Worm (Caenorhabditis elegans): ENCODE results near the gene Y46G5A.7.

DNA sequence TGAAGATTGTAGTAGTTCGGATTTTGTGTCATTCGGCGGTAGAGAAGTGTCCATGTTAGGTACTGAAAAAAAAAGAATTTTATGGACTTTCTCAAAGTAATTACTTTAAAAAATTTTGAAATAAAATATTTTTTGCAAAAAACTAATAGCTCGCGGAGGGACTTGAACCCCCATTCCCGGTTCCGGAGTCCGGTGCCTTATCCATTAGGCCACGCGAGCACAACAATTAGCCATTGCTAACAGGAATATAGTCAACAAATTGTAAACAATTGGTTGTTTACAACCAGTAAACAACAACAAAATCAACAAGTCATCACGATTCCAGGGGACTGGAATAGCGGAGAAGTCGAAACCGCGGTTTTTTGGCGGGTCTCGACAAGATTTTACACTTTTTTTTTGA, 27.5 kb downstream of the Y46G5A.7 start:
- no peak for TF ChIP-seq egl-27 (tag; optimal IDR thresholded peaks at IDR 0.05)
- no peak for TF ChIP-seq pqm-1 (tag; optimal IDR thresholded peaks at IDR 0.05)
- no peak for TF ChIP-seq ceh-82 (tag; optimal IDR thresholded peaks at IDR 0.05)
- TF ChIP-seq mdl-1 (tag; optimal IDR thresholded peaks at IDR 0.05), result no peak
- TF ChIP-seq sea-2 (GFP tag; optimal IDR thresholded peaks at IDR 0.05), result no peak
- no peak for TF ChIP-seq unc-62 (GFP tag; optimal IDR thresholded peaks at IDR 0.05)
- no peak for TF ChIP-seq zag-1 (tag; optimal IDR thresholded peaks at IDR 0.05)
- no peak for TF ChIP-seq pha-4 (tag; optimal IDR thresholded peaks at IDR 0.05)
- TF ChIP-seq nhr-12 (tag; optimal IDR thresholded peaks at IDR 0.05), result no peak
- no peak for TF ChIP-seq nhr-11 (tag; optimal IDR thresholded peaks at IDR 0.05)
- no peak for TF ChIP-seq lin-39 (tag; optimal IDR thresholded peaks at IDR 0.05)
- TF ChIP-seq nhr-23 (tag; optimal IDR thresholded peaks at IDR 0.05), result no peak
- TF ChIP-seq unc-39 (tag; optimal IDR thresholded peaks at IDR 0.05), result no peak

Data from whole organism, L3 larva.